Worm (Caenorhabditis elegans): ENCODE data around the gene nhr-80.

- TF ChIP-seq ZK546.5 (tag; optimal IDR thresholded peaks at IDR 0.05) (no peak), ama-1 (optimal IDR thresholded peaks at IDR 0.05) (no peak), mdl-1 (tag; optimal IDR thresholded peaks at IDR 0.05) (no peak), lin-15B (tag; optimal IDR thresholded peaks at IDR 0.05) (no peak), nhr-11 (tag; optimal IDR thresholded peaks at IDR 0.05) (no peak), ztf-11 (tag; optimal IDR thresholded peaks at IDR 0.05) (no peak), elt-3 (tag; optimal IDR thresholded peaks at IDR 0.05) (no peak), nhr-12 (tag; optimal IDR thresholded peaks at IDR 0.05) (no peak)
Measured at ce11 chrIII:14175-14574, 494 bp downstream of the nhr-80 start.

Measured in whole organism, L3 larva.